Fruit fly (Drosophila melanogaster): ENCODE data around the gene CG5377.

The CG5377 gene

DNA sequence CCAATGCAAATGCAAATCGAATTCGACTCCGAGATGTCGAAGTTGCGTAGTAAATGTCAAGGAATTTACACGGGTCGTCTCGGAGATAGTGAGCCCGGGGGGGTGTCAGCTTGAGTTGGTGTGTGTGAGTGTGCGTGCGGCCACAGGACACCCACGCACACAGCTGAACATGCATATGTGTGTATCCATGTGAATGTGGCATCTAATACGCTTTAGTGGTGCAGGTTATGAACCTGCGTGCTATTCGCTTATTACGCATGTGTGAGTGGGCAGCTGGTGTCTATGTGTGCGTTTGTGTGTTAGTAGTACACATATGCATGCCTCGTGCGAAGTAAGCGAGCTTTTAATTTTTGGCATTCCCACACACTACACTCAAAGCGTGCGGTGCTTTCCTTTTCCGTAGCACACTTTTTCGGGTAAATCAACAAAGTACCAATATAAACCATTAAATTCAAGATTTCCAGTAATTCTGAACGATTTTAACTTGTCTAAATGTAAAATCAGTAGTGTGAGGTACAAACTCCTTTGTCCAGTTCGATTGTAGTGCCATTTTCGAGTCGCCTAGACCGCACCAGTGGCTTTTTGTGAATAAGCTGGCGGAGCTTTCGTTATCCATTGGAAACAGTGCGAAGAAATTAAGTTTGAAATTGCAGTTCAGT lies 1.0 kb upstream of the CG5377 start:
- no peak for TF ChIP-seq h (optimal IDR thresholded peaks at IDR 0.05)
- no peak for TF ChIP-seq ttk (optimal IDR thresholded peaks at IDR 0.05)
- no peak for TF ChIP-seq insv (optimal IDR thresholded peaks at IDR 0.05)
- TF ChIP-seq psq (optimal IDR thresholded peaks at IDR 0.05): no peak
- no peak for TF ChIP-seq Sin3A (optimal IDR thresholded peaks at IDR 0.05)
- no peak for TF ChIP-seq Myc (optimal IDR thresholded peaks at IDR 0.05)

DNA sequence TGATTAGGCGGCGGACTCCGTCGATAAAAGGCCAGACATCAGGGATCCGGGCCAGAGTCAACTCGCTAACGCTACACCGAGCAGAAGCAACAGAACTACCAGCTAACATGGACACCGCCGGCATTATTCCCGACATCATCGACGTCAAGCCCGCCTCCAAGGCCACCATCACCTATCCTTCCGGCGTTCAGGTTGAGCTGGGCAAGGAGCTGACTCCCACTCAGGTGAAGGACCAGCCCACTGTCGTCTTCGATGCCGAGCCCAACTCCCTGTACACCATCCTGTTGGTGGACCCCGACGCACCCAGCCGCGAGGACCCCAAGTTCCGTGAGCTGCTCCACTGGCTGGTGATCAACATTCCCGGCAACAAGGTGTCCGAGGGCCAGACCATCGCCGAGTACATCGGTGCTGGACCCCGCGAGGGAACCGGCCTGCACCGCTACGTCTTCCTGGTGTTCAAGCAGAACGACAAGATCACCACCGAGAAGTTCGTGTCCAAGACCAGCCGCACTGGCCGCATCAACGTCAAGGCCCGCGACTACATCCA lies 1.9 kb downstream of the CG5377 start, which contains the start of gene Pebp1:
Gene Pebp1, plus strand, starts transcription at position 51 of the 547 bp plus-strand sequence.
- TF ChIP-seq insv (optimal IDR thresholded peaks at IDR 0.05) (no peak), h (optimal IDR thresholded peaks at IDR 0.05) (no peak), psq (optimal IDR thresholded peaks at IDR 0.05) (no peak), Myc (optimal IDR thresholded peaks at IDR 0.05) (no peak), ttk (optimal IDR thresholded peaks at IDR 0.05) (no peak), Sin3A (optimal IDR thresholded peaks at IDR 0.05) (no peak)

DNA sequence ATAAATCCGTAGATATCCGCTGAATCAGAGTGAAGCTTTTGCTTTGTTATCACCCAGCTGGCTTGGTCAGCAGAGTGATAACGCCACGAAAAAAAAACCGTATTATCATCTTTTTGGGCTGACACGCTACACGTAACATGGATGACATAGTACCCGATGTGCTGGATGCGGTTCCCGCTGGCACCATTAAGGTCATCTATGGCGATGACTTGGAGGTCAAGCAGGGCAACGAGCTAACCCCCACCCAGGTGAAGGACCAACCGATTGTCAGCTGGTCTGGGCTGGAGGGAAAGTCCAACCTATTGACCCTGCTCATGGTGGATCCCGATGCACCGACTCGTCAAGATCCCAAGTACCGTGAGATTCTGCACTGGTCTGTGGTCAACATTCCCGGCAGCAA lies 2.8 kb downstream of the CG5377 start:
- TF ChIP-seq Myc (optimal IDR thresholded peaks at IDR 0.05): no peak
- no peak for TF ChIP-seq psq (optimal IDR thresholded peaks at IDR 0.05)
- TF ChIP-seq h (optimal IDR thresholded peaks at IDR 0.05): no peak
- TF ChIP-seq Sin3A (optimal IDR thresholded peaks at IDR 0.05): no peak
- no peak for TF ChIP-seq ttk (optimal IDR thresholded peaks at IDR 0.05)
- no peak for TF ChIP-seq insv (optimal IDR thresholded peaks at IDR 0.05)

DNA sequence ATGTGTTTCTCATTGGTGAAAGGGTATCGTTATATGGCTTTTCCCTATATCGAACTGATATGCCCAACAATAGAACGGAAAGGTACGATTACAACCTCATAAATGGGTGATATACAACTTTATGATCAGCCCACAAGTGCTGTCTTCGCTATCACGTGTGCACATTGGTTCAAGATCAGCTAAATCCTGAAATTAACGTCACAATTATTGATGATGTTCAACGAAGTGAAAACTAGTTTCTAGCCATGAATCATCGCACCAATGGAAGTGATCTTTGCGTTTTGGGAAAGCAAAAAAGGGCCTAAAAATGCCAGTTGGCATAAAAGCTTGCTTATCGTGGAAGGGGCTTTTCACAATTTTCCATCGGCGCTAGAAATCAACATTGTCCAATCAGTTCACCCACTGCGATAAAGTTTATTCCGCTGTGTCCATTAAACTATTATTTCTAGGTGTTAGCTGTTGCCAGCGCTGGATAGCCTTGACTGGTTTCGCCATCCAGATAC lies 3.3 kb downstream of the CG5377 start, which contains the start of gene CG7054:
Gene CG7054, plus strand, starts transcription at position 375 of the 503 bp plus-strand sequence.
- TF ChIP-seq Myc (optimal IDR thresholded peaks at IDR 0.05) (no peak), ttk (optimal IDR thresholded peaks at IDR 0.05) (no peak)

DNA sequence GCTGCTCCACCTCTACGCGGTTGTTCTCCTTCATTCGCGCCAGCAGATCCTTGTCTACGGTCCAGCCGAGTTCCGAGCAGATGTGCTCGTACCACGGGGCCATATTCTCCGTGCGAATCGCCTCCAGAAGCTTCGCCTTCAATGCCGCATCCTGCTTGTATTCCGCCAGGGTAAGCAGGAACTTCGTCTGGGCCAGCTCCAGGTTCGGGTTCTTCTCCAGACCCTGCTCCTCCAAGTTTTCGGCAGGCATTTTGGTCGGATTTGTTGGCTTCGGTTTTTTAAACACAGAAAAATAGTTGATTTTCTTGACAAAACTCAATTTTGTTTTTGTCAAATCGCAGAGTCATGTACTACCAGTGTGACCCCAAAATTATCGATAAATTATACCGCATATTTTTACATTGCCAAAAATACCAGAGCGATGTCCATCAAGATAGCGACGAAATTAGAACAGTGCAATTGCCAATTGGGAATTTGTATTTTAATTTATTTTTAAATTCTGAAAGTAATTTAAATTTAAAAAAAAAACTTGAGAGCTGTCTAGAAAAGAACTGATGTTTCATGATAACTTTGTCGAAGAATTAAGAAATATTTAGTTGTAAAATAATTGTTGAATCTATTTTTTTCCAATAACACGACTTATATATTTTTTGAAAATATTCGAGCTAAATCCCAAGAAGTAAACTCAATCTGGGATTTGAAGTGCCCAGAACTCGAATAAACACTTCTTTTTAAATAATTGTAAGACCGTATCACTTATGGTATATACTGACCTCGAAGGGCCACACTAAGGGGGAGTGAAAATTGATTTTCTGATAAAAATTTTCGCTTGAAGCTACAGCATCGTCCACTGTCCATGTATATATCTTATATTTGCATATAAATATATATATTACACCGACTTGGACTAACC lies 6.0 kb downstream of the CG5377 start, which contains the start of the genes Rpn7 and AP-2mu:
Gene Rpn7, minus strand, starts transcription at position 382 of the 913 bp plus-strand sequence.
Gene AP-2mu, plus strand, starts transcription at position 783 of the 913 bp plus-strand sequence.
- TF ChIP-seq h (optimal IDR thresholded peaks at IDR 0.05) (no peak), ttk (optimal IDR thresholded peaks at IDR 0.05) (no peak), insv (optimal IDR thresholded peaks at IDR 0.05) (no peak), Sin3A (optimal IDR thresholded peaks at IDR 0.05) (no peak), Myc (optimal IDR thresholded peaks at IDR 0.05) (no peak), psq (optimal IDR thresholded peaks at IDR 0.05) (no peak)

DNA sequence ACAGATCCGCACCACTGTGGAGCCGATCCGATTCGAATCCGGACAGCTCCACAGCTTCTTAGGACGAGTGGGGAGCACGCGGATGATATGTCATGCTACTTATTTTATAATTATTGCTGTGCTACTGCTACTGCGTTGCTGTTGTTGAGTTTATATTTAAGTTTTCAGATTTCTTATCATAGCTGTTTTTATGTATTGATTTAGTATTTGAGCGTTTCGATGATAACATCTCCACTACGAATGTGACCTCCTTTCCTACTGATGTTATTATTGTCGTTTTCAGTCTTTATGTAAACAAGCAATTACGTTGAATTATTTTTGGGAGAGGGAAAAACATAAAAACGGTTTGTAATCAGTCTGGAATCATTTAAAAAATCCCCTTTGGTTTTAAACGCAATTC lies 11.9 kb downstream of the CG5377 start:
- TF ChIP-seq Myc (optimal IDR thresholded peaks at IDR 0.05) (no peak), h (optimal IDR thresholded peaks at IDR 0.05) (no peak), psq (optimal IDR thresholded peaks at IDR 0.05) (no peak)

DNA sequence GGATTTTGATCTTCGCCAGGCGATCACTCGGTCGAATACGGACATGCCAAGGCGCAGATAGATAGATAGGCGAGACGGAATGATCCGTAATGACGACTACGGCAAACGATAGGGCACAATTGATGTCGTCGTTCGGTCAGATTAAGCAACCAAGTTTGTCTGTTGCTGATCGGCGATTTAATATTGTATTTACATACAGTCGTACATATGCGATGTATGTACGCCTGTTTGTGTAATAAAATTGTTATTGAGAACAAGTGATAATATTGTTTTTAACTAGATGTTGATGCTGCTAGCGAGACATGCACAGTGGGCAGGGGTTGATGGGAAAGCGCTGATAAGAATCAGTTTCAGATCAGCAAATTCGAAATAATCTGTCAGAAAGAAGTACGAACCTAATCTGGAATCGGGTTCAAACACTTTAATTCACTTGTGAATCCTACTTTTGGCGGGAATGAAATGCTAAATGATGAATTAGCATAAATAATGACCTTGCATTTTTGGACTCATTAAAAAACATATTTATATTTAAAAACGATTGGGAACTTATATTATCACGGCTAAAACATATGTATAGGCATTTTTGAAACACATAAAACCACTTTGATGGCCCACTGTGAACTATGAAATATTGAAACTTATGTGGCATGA lies 12.5 kb downstream of the CG5377 start:
- TF ChIP-seq psq (optimal IDR thresholded peaks at IDR 0.05) (no peak), Sin3A (optimal IDR thresholded peaks at IDR 0.05) (no peak), insv (optimal IDR thresholded peaks at IDR 0.05) (no peak), ttk (optimal IDR thresholded peaks at IDR 0.05) (no peak), Myc (optimal IDR thresholded peaks at IDR 0.05) (no peak), h (optimal IDR thresholded peaks at IDR 0.05) (no peak)

DNA sequence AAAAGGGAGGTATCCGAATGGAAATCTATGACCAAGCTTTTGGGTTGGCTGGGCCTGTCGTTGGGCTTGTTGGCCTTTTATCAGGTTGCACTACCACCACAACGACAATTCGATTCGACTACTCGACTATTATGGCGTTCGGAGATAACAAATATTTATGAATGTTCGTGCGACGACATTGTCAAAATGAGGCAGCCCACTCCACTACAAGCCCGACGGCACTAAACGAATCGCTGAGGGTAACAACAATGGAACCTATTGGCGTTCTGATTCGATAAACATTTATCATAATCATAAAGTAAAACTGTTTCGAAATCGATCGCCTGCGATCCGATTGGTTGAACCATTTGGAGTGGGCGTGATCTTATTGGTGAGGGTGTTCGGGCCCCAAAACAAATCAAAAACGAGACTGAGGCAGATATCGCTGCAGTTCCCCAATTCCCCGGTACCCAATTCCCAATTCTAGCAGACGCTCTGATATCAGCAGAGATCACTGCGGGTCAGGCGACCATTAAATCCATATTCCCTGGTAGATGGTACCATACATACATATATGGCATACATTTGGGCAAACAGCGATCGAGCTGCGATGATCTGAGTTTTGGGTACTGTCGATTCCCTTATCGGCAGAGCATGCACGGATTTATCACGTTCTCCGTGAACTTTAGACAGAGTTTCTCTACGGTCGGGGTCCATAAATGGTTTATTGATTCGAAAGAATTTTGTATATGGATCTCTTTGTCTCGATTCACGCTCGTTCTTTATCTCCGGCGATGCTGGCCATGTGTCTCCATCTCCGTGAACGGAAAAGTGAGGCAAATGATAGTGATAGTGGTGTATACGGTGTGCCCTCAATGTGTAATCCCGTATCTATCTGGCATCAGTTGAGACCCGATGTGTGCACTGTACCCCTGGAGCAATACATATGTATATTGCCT lies 13.3 kb downstream of the CG5377 start:
- no peak for TF ChIP-seq Myc (optimal IDR thresholded peaks at IDR 0.05)
- no peak for TF ChIP-seq ttk (optimal IDR thresholded peaks at IDR 0.05)
- TF ChIP-seq Sin3A (optimal IDR thresholded peaks at IDR 0.05): no peak
- TF ChIP-seq psq (optimal IDR thresholded peaks at IDR 0.05): no peak
- no peak for TF ChIP-seq insv (optimal IDR thresholded peaks at IDR 0.05)
- no peak for TF ChIP-seq h (optimal IDR thresholded peaks at IDR 0.05)

DNA sequence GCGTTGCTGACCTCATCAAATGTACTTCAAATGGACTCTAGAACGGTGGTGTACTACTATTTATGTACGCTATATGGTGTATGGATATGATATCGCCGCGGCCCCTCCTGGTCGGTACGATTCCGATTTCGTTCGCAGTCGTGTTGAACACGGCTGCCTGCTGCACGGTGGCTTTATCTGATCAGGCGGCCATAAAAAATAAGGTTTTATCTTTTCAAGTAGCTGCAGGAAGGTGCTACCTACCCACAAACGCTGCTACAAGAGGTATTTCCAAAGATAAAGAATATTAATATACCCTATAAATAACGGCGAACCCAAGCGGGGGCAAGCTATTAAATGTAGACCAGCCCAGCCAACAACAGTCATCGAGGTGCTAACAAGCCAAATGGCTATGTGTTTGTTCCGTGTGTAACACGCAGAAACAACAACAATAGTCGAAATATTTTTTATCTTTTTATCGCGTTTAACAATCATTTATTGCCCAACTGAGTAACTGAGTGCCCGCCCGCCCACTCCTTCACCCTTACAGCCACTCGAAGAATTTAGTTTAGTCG lies 18.0 kb downstream of the CG5377 start:
- TF ChIP-seq Myc (optimal IDR thresholded peaks at IDR 0.05) (no peak), psq (optimal IDR thresholded peaks at IDR 0.05) (no peak), Sin3A (optimal IDR thresholded peaks at IDR 0.05) (no peak), ttk (optimal IDR thresholded peaks at IDR 0.05) (no peak), insv (optimal IDR thresholded peaks at IDR 0.05) (no peak), h (optimal IDR thresholded peaks at IDR 0.05) (no peak)

DNA sequence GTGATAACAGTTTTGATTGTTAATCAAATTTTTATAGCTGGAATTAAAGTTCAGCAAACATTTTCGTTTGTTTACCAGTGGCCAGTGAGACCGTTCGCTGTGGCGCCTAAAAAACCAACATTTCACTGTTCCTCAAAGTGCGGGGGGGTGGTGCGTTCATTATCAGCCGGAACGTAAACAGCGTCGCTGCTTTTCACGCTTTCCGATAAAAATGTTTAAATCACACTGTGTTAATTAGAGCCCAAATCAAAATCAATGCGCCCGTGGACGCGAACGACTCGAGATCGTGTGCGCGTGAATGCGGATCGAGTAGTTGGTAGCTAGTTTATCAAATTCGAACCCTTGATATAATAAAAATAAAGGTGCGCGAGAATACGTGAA lies 20.1 kb downstream of the CG5377 start, which contains the start of gene CG34376:
Gene CG34376, plus strand, starts transcription at position 226 of the 381 bp plus-strand sequence.
- TF ChIP-seq psq (optimal IDR thresholded peaks at IDR 0.05) (peak; percentile 39), ttk (optimal IDR thresholded peaks at IDR 0.05) (no peak)

Measured in Kc167 (cell line).